Fruit fly (Drosophila melanogaster) whole organism, pupa: ENCODE data around the gene Lsp1beta.

Source experiments
- CG10348 ChIP-seq: fragments of 200-800 bp; sonication (Bioruptor generic); IDR thresholded peaks from 2 replicates; pipeline ENCODE4 v1.3.6; 2022; ENCODE audit warnings: missing biosample characterization, missing genetic modification characterization
- CG12605 ChIP-seq: fragments of 200-800 bp; sonication (Bioruptor generic); IDR thresholded peaks from 2 replicates; pipeline ENCODE4 v1.3.6; 2022; ENCODE audit warnings: missing biosample characterization, missing genetic modification characterization
- CG13204 ChIP-seq: fragments of 200-800 bp; sonication (Bioruptor generic); optimal IDR thresholded peaks from 2 replicates; lab custom pipeline; 2018; ENCODE audit warnings: missing biosample characterization, mild to moderate bottlenecking, missing genetic modification characterization, moderate library complexity
- CG14655 ChIP-seq: fragments of 200-800 bp; sonication (Bioruptor generic); optimal IDR thresholded peaks from 3 replicates; lab custom pipeline; 2017; ENCODE audit warnings: mild to moderate bottlenecking, missing biosample characterization, missing genetic modification reagents, missing genetic modification characterization
- CG15710 ChIP-seq: fragments of 200-800 bp; sonication (Bioruptor generic); optimal IDR thresholded peaks from 2 replicates; lab custom pipeline; 2018; ENCODE audit warnings: missing biosample characterization, mild to moderate bottlenecking, missing genetic modification characterization, moderate library complexity
- CG17806 ChIP-seq: fragments of 200-800 bp; sonication (Bioruptor generic); optimal IDR thresholded peaks from 2 replicates; lab custom pipeline; 2018; ENCODE audit warnings: missing biosample characterization, mild to moderate bottlenecking, missing genetic modification characterization, moderate library complexity
- CG32121 ChIP-seq: fragments of 200-800 bp; sonication (Bioruptor generic); IDR thresholded peaks from 2 replicates; pipeline ENCODE4 v1.3.6; 2022; ENCODE audit warnings: missing biosample characterization, missing genetic modification characterization
- CG34367 ChIP-seq: fragments of 200-800 bp; sonication (Bioruptor generic); optimal IDR thresholded peaks from 2 replicates; lab custom pipeline; 2018; ENCODE audit warnings: missing biosample characterization, mild to moderate bottlenecking, missing genetic modification characterization
- CG4496 ChIP-seq: fragments of 200-800 bp; sonication (Bioruptor generic); IDR thresholded peaks from 3 replicates; pipeline ENCODE4 v1.3.6; 2022; ENCODE audit warnings: missing biosample characterization, missing genetic modification characterization
- CG8159 ChIP-seq: fragments of 200-800 bp; sonication (Bioruptor generic); optimal IDR thresholded peaks from 3 replicates; lab custom pipeline; 2018; ENCODE audit warnings: missing biosample characterization, mild to moderate bottlenecking, missing genetic modification characterization, moderate library complexity
- CG8301 ChIP-seq: fragments of 200-800 bp; sonication (Bioruptor generic); optimal IDR thresholded peaks from 2 replicates; lab custom pipeline; 2018; ENCODE audit warnings: missing biosample characterization, mild to moderate bottlenecking, missing genetic modification characterization
- CG9948 ChIP-seq: fragments of 200-800 bp; sonication (Bioruptor generic); optimal IDR thresholded peaks from 2 replicates; lab custom pipeline; 2018; ENCODE audit warnings: missing biosample characterization, mild to moderate bottlenecking, missing genetic modification characterization, moderate library complexity
- D1 ChIP-seq: fragments of 200-800 bp; sonication (Bioruptor generic); optimal IDR thresholded peaks from 2 replicates; lab custom pipeline; 2018; ENCODE audit warnings: missing biosample characterization, mild to moderate bottlenecking, missing genetic modification characterization, moderate library complexity
- EcR ChIP-seq: fragments of 200-800 bp; sonication (Bioruptor generic); optimal IDR thresholded peaks from 3 replicates; lab custom pipeline; 2019; ENCODE audit warnings: missing biosample characterization, missing genetic modification characterization, mild to moderate bottlenecking, moderate library complexity, missing genetic modification reagents
- Ets98B ChIP-seq: fragments of 200-800 bp; sonication (Bioruptor generic); IDR thresholded peaks from 2 replicates; pipeline ENCODE4 v1.3.6; 2022; ENCODE audit warnings: missing biosample characterization, missing genetic modification characterization
- Pif1A ChIP-seq: fragments of 200-800 bp; sonication (Bioruptor generic); optimal IDR thresholded peaks from 3 replicates; lab custom pipeline; 2016; ENCODE audit warnings: missing biosample characterization, missing genetic modification characterization
- Pif1B ChIP-seq: fragments of 200-800 bp; sonication (Bioruptor generic); optimal IDR thresholded peaks from 3 replicates; lab custom pipeline; 2016; ENCODE audit warnings: missing biosample characterization, missing genetic modification characterization
- Snoo ChIP-seq: fragments of 200-800 bp; sonication (Bioruptor generic); optimal IDR thresholded peaks from 3 replicates; lab custom pipeline; 2017; ENCODE audit warnings: missing biosample characterization, mild to moderate bottlenecking, missing genetic modification characterization, inconsistent platforms
- fd96Ca ChIP-seq: fragments of 200-800 bp; sonication (Bioruptor generic); IDR thresholded peaks from 3 replicates; pipeline ENCODE4 v1.3.6; 2022; ENCODE audit warnings: missing biosample characterization, missing genetic modification characterization
- gl ChIP-seq: fragments of 200-800 bp; sonication (Bioruptor generic); optimal IDR thresholded peaks from 2 replicates; lab custom pipeline; 2018; ENCODE audit warnings: missing biosample characterization, mild to moderate bottlenecking, missing genetic modification characterization
- rn ChIP-seq: fragments of 200-800 bp; sonication (Bioruptor generic); IDR thresholded peaks from 2 replicates; pipeline ENCODE4 v1.3.6; 2022; ENCODE audit warnings: missing biosample characterization, missing genetic modification characterization

The Lsp1beta gene

dm6 chr2L:898316-898715 lies at the start of gene Lsp1beta:
Lsp1beta (plus strand) TSS chr2L:898500.
- no peak for TF ChIP-seq CG14655
- TF ChIP-seq gl (tag; lab: Kevin White, UChicago), result no peak
- no peak for TF ChIP-seq fd96Ca (GFP tag; lab: Robert Waterston, UW)
- TF ChIP-seq CG17806, result no peak
- TF ChIP-seq CG34367 (tag; lab: Kevin White, UChicago), result no peak
- no peak for TF ChIP-seq Pif1A (GFP tag; lab: Kevin White, UChicago)
- TF ChIP-seq CG10348 (GFP tag; lab: Robert Waterston, UW), result no peak
- TF ChIP-seq CG8301 (tag; lab: Kevin White, UChicago), result no peak
- TF ChIP-seq CG15710 (tag; lab: Kevin White, UChicago), result no peak
- no peak for TF ChIP-seq D1 (tag; lab: Kevin White, UChicago)
- TF ChIP-seq Snoo (tag; lab: Kevin White, UChicago), result no peak
- TF ChIP-seq CG4496 (GFP tag; lab: Robert Waterston, UW), result no peak
- TF ChIP-seq CG9948 (tag; lab: Kevin White, UChicago), result no peak

- no peak for TF ChIP-seq CG17806
- TF ChIP-seq CG8159 (tag; lab: Kevin White, UChicago), result no peak
- no peak for TF ChIP-seq Snoo (tag; lab: Kevin White, UChicago)
- TF ChIP-seq EcR, result peak; percentile 43
Measured at dm6 chr2L:849138-849744, 49.1 kb upstream of the Lsp1beta start.

DNA sequence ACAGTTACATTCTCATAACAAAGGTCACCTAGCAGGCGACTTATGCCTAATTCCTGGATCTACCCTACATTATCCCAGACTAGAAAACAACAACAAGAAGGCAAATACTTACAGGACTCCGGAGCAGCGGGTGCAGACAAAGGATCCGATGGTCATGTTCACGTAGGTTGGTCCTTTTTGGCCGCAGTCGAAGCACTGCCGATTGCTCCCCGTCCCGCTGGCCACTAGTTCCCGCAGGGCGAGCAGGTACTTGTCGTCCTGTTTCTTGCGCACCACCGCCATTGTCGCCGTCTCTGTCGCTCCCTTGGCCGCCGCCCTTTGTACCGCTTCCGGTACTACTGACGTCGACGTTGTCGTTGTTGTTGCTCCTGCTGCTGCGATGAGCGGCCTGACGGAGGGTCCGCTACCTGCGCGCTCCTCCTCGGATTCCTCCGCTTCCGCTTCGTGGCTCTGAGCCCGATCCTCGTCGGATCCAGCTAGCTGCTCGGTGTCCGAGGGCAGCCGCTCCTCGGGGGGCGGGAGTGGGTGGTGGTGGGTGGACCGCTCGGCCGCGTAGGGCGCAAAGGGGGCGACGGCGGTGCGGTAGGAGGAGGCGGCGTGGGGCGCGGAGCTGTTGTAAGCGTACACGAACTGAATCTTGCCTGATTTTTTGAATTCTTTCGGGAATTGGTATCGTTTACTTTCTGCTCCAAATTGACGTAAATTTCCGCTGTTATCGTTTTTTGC lies 48.4 kb upstream of the Lsp1beta start:
- TF ChIP-seq CG13204 (GFP tag; lab: Kevin White, UChicago) (peak; percentile 68), CG4496 (GFP tag; lab: Robert Waterston, UW) (no peak), CG12605 (GFP tag; lab: Robert Waterston, UW) (no peak)

dm6 chr2L:850727-851257 lies 47.5 kb upstream of the Lsp1beta start, which contains the start of gene drongo:
drongo (minus strand) TSS chr2L:851071.
- peak; percentile 7 for TF ChIP-seq CG8159 (tag; lab: Kevin White, UChicago)
- no peak for TF ChIP-seq CG8301 (tag; lab: Kevin White, UChicago)
- peak; percentile 74 for TF ChIP-seq CG4496 (GFP tag; lab: Robert Waterston, UW)
- TF ChIP-seq CG13204 (GFP tag; lab: Kevin White, UChicago), result peak; percentile 48
- TF ChIP-seq gl (tag; lab: Kevin White, UChicago), result peak; percentile 13
- TF ChIP-seq Snoo (tag; lab: Kevin White, UChicago), result peak; percentile 14
- peak; percentile 16; the same call in 1 of the 2 replicates for TF ChIP-seq CG32121 (GFP tag; lab: Robert Waterston, UW)
- TF ChIP-seq CG15710 (tag; lab: Kevin White, UChicago), result peak; percentile 7
- peak; percentile 53 for TF ChIP-seq EcR
- no peak for TF ChIP-seq CG14655
- peak; percentile 64; the same call in 1 of the 2 replicates for TF ChIP-seq Ets98B (GFP tag; lab: Robert Waterston, UW)
- no peak for TF ChIP-seq Pif1B (GFP tag; lab: Kevin White, UChicago)
- peak; percentile 77 for TF ChIP-seq CG12605 (GFP tag; lab: Robert Waterston, UW)
- TF ChIP-seq, all 21 proteins: peak for 10

dm6 chr2L:852647-853111 lies 45.6 kb upstream of the Lsp1beta start, which contains the start of the genes CG4291 and kraken:
CG4291 (minus strand) TSS chr2L:852730.
kraken (plus strand) TSS chr2L:852768.
- peak; percentile 53; the same call in 1 of the 3 replicates for TF ChIP-seq fd96Ca (GFP tag; lab: Robert Waterston, UW)
- TF ChIP-seq CG4496 (GFP tag; lab: Robert Waterston, UW), result peak; percentile 76
- peak; percentile 4 for TF ChIP-seq CG8159 (tag; lab: Kevin White, UChicago)
- TF ChIP-seq CG17806, result peak; percentile 7
- peak; percentile 53 for TF ChIP-seq Ets98B (GFP tag; lab: Robert Waterston, UW)
- TF ChIP-seq CG34367 (tag; lab: Kevin White, UChicago), result no peak
- peak; percentile 28 for TF ChIP-seq CG15710 (tag; lab: Kevin White, UChicago)
- TF ChIP-seq CG10348 (GFP tag; lab: Robert Waterston, UW), result no peak
- TF ChIP-seq gl (tag; lab: Kevin White, UChicago), result peak; percentile 8
- TF ChIP-seq CG12605 (GFP tag; lab: Robert Waterston, UW), result peak; percentile 49
- peak; percentile 46 for TF ChIP-seq Snoo (tag; lab: Kevin White, UChicago)
- no peak for TF ChIP-seq Pif1A (GFP tag; lab: Kevin White, UChicago)
- peak; percentile 59; the same call in 1 of the 2 replicates for TF ChIP-seq CG32121 (GFP tag; lab: Robert Waterston, UW)
- no peak for TF ChIP-seq rn (GFP tag; lab: Robert Waterston, UW)
- TF ChIP-seq CG8301 (tag; lab: Kevin White, UChicago), result peak; percentile 28
- TF ChIP-seq D1 (tag; lab: Kevin White, UChicago), result no peak
- TF ChIP-seq EcR, result peak; percentile 60
- TF ChIP-seq Pif1B (GFP tag; lab: Kevin White, UChicago), result no peak
- TF ChIP-seq CG14655, result no peak
- no peak for TF ChIP-seq CG9948 (tag; lab: Kevin White, UChicago)
- TF ChIP-seq CG13204 (GFP tag; lab: Kevin White, UChicago), result no peak
